Fruit fly (Drosophila melanogaster): ENCODE results near the gene alphaTub84B.

DNA sequence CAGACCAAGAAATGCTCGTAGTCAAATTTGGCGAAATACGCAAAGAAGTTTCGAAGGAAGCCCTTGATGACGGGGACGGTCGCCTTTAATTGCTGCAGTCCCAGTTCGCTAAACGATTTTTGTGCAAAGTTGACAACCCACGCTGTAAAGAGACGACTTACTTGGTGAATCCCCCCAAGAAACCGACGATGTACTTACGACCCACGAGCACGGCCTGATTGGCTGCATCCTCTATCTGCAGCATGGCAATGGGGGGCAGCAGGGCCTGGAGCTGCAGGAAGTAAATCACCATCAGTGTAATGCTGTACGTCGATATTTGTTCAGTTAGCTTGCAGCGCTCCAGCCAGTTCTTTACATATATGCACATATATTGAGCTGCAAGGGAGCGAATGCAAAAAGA is 2.6 kb upstream of the alphaTub84B start:
- TF ChIP-seq CG34367 (tag; optimal IDR thresholded peaks at IDR 0.05) = no peak
- no peak for TF ChIP-seq CG9948 (tag; optimal IDR thresholded peaks at IDR 0.05)
- TF ChIP-seq Pif1B (GFP tag; optimal IDR thresholded peaks at IDR 0.05) = no peak
- no peak for TF ChIP-seq Pif1A (GFP tag; optimal IDR thresholded peaks at IDR 0.05)

Measured in whole organism, pupa.